Fruit fly (Drosophila melanogaster) whole organism, embryonic: ENCODE measurements around the gene CG46397.

Source experiments
- Abd-B ChIP-seq: fragments of 200-800 bp; sonication (Bioruptor generic); optimal IDR thresholded peaks from 2 replicates; lab custom pipeline; 2018; ENCODE audit warnings: missing biosample characterization, mild to moderate bottlenecking, missing genetic modification characterization, moderate library complexity
- Atf-2 ChIP-seq: fragments of 200-800 bp; sonication (Bioruptor generic); optimal IDR thresholded peaks from 2 replicates; lab custom pipeline; 2016; ENCODE audit warnings: missing biosample characterization, missing genetic modification characterization
- Blimp-1 ChIP-seq: fragments of 200-800 bp; sonication (Bioruptor generic); optimal IDR thresholded peaks from 3 replicates; lab custom pipeline; 2018; ENCODE audit warnings: missing biosample characterization, missing genetic modification characterization, mild to moderate bottlenecking, moderate library complexity, missing genetic modification reagents
- CG10209 ChIP-seq: fragments of 200-800 bp; sonication (Bioruptor generic); optimal IDR thresholded peaks from 3 replicates; lab custom pipeline; 2017; ENCODE audit warnings: missing biosample characterization, mild to moderate bottlenecking, missing genetic modification characterization, missing genetic modification reagents
- CG11085 ChIP-seq: fragments of 200-800 bp; sonication (Bioruptor generic); IDR thresholded peaks from 2 replicates; pipeline ENCODE4 v1.3.6; 2022; ENCODE audit warnings: missing biosample characterization, missing genetic modification characterization
- CG11723 ChIP-seq: fragments of 200-800 bp; sonication (Bioruptor generic); optimal IDR thresholded peaks from 2 replicates; lab custom pipeline; 2017; ENCODE audit warnings: missing biosample characterization, mild to moderate bottlenecking, missing genetic modification characterization
- CG16863 ChIP-seq: fragments of 200-800 bp; sonication (Bioruptor generic); optimal IDR thresholded peaks from 3 replicates; lab custom pipeline; 2016; ENCODE audit warnings: missing biosample characterization, missing genetic modification characterization
- CG17385 ChIP-seq: fragments of 200-800 bp; sonication (Bioruptor generic); optimal IDR thresholded peaks from 3 replicates; lab custom pipeline; 2018; ENCODE audit warnings: missing biosample characterization, mild to moderate bottlenecking, missing genetic modification characterization
- CG18476 ChIP-seq: fragments of 200-800 bp; sonication (Bioruptor generic); optimal IDR thresholded peaks from 2 replicates; lab custom pipeline; 2016; ENCODE audit warnings: missing biosample characterization, mild to moderate bottlenecking, missing genetic modification characterization
- CG18619 ChIP-seq: fragments of 200-800 bp; sonication (Bioruptor generic); optimal IDR thresholded peaks from 3 replicates; lab custom pipeline; 2017; ENCODE audit warnings: missing biosample characterization, mild to moderate bottlenecking, missing genetic modification characterization
- CG2199 ChIP-seq: fragments of 200-800 bp; sonication (Bioruptor generic); IDR thresholded peaks from 3 replicates; pipeline ENCODE4 v1.3.6; 2022; ENCODE audit warnings: missing biosample characterization, missing genetic modification characterization
- CG31224 ChIP-seq: fragments of 200-800 bp; sonication (Bioruptor generic); IDR thresholded peaks from 2 replicates; pipeline ENCODE4 v1.3.6; 2022; ENCODE audit warnings: missing biosample characterization, missing genetic modification characterization
- CG32767 ChIP-seq: fragments of 200-800 bp; sonication (Bioruptor generic); IDR thresholded peaks from 2 replicates; pipeline ENCODE4 v1.3.6; 2022; ENCODE audit warnings: missing biosample characterization, missing genetic modification characterization
- CG3726 ChIP-seq: fragments of 200-800 bp; sonication (Bioruptor generic); IDR thresholded peaks from 3 replicates; pipeline ENCODE4, ENCODE4 v1.3.6; 2022; ENCODE audit warnings: missing biosample characterization, missing genetic modification characterization
- CG6683 ChIP-seq: fragments of 200-800 bp; sonication (Bioruptor generic); optimal IDR thresholded peaks from 2 replicates; lab custom pipeline; 2017; ENCODE audit warnings: missing biosample characterization, mild to moderate bottlenecking, missing genetic modification characterization, missing genetic modification reagents
- CG6765 ChIP-seq: fragments of 200-800 bp; sonication (Bioruptor generic); optimal IDR thresholded peaks from 3 replicates; lab custom pipeline; 2017; ENCODE audit warnings: missing biosample characterization, mild to moderate bottlenecking, missing genetic modification characterization
- CG6813 ChIP-seq: fragments of 200-800 bp; sonication (Bioruptor generic); optimal IDR thresholded peaks from 2 replicates; lab custom pipeline; 2017; ENCODE audit warnings: missing biosample characterization, missing genetic modification characterization, mild to moderate bottlenecking, moderate library complexity, missing genetic modification reagents
- CG7839 ChIP-seq: fragments of 200-800 bp; sonication (Bioruptor generic); optimal IDR thresholded peaks from 3 replicates; lab custom pipeline; 2018; ENCODE audit warnings: missing biosample characterization, mild to moderate bottlenecking, missing genetic modification characterization, moderate library complexity
- CG7987 ChIP-seq: fragments of 200-800 bp; sonication (Bioruptor generic); optimal IDR thresholded peaks from 2 replicates; lab custom pipeline; 2018; ENCODE audit warnings: missing biosample characterization, mild to moderate bottlenecking, missing genetic modification characterization, moderate library complexity
- CG8290 ChIP-seq, 3 experiments: fragments of 200-800 bp; sonication (Bioruptor generic); optimal IDR thresholded peaks; 2 replicates each; lab custom pipeline; 2016 to 2019; ENCODE audit warnings: missing biosample characterization in 3 of 3, missing genetic modification characterization in 3 of 3, mild to moderate bottlenecking in 2 of 3, moderate library complexity in 1 of 3
- D19A ChIP-seq: fragments of 200-800 bp; optimal IDR thresholded peaks from 3 replicates; lab custom pipeline; 2019; ENCODE audit warnings: missing biosample characterization, mild to moderate bottlenecking, missing genetic modification characterization, moderate library complexity
- D19B ChIP-seq: fragments of 200-800 bp; sonication (Bioruptor generic); optimal IDR thresholded peaks from 2 replicates; lab custom pipeline; 2017; ENCODE audit warnings: missing biosample characterization, mild to moderate bottlenecking, missing genetic modification characterization
- HHEX ChIP-seq: fragments of 200-800 bp; sonication (Bioruptor generic); optimal IDR thresholded peaks from 3 replicates; lab custom pipeline; 2017; ENCODE audit warnings: missing biosample characterization, mild to moderate bottlenecking, missing genetic modification characterization, missing genetic modification reagents
- HmgD ChIP-seq: fragments of 200-800 bp; sonication (Bioruptor generic); optimal IDR thresholded peaks from 3 replicates; lab custom pipeline; 2016; ENCODE audit warnings: missing biosample characterization, missing genetic modification characterization
- Max ChIP-seq: fragments of 200-800 bp; sonication (Bioruptor generic); optimal IDR thresholded peaks from 2 replicates; lab custom pipeline; 2016; ENCODE audit warnings: missing biosample characterization, mild to moderate bottlenecking, missing genetic modification characterization
- Med ChIP-seq: fragments of 200-800 bp; sonication (Bioruptor generic); peaks from one replicate; lab custom pipeline; 2016; ENCODE audit warnings: missing biosample characterization, missing genetic modification characterization, mild to moderate bottlenecking, inconsistent platforms, moderate library complexity
- Mes4 ChIP-seq: fragments of 200-800 bp; sonication (Bioruptor generic); optimal IDR thresholded peaks from 2 replicates; lab custom pipeline; 2016; ENCODE audit warnings: missing biosample characterization, missing genetic modification characterization
- Sry-β ChIP-seq: fragments of 200-800 bp; sonication (Bioruptor generic); optimal IDR thresholded peaks from 2 replicates; lab custom pipeline; 2018; ENCODE audit warnings: missing biosample characterization, mild to moderate bottlenecking, missing genetic modification characterization, moderate library complexity
- Taf1 ChIP-seq: fragments of 200-800 bp; sonication (Bioruptor generic); IDR thresholded peaks from 2 replicates; pipeline ENCODE4 v1.3.6; 2022; ENCODE audit warnings: missing biosample characterization, missing genetic modification characterization
- Xrp1 ChIP-seq: fragments of 200-800 bp; sonication (Bioruptor generic); IDR thresholded peaks from 2 replicates; pipeline ENCODE4 v1.3.6; 2022; ENCODE audit warnings: missing biosample characterization, missing genetic modification characterization
- al ChIP-seq: fragments of 200-800 bp; sonication (Bioruptor generic); IDR thresholded peaks from 2 replicates; pipeline ENCODE4 v1.3.6; 2022; ENCODE audit warnings: missing biosample characterization, missing genetic modification characterization
- ap ChIP-seq: fragments of 200-800 bp; sonication (Bioruptor generic); IDR thresholded peaks from 2 replicates; pipeline ENCODE4 v1.3.6; 2022; ENCODE audit warnings: missing biosample characterization, missing genetic modification characterization
- bcd ChIP-seq: fragments of 200-800 bp; sonication (Bioruptor generic); optimal IDR thresholded peaks from 2 replicates; lab custom pipeline; 2017; ENCODE audit warnings: missing biosample characterization, mild to moderate bottlenecking, missing genetic modification characterization
- ci ChIP-seq: fragments of 200-800 bp; sonication (Bioruptor generic); IDR thresholded peaks from 3 replicates; pipeline ENCODE4 v1.3.6; 2022; ENCODE audit warnings: missing biosample characterization, missing genetic modification characterization
- danr ChIP-seq: fragments of 200-800 bp; sonication (Bioruptor generic); IDR thresholded peaks from 2 replicates; pipeline ENCODE4 v1.3.6; 2022; ENCODE audit warnings: missing biosample characterization, missing genetic modification characterization
- emc ChIP-seq: fragments of 200-800 bp; sonication (Bioruptor generic); optimal IDR thresholded peaks from 2 replicates; lab custom pipeline; 2016; ENCODE audit warnings: missing biosample characterization, missing genetic modification characterization
- gt ChIP-seq: fragments of 200-800 bp; sonication (Bioruptor generic); IDR thresholded peaks from 2 replicates; pipeline ENCODE4 v1.3.6; 2022; ENCODE audit warnings: missing biosample characterization, missing genetic modification characterization
- ken ChIP-seq: fragments of 200-800 bp; sonication (Bioruptor generic); IDR thresholded peaks from 3 replicates; pipeline ENCODE4 v1.3.6; 2022; ENCODE audit warnings: missing biosample characterization, missing genetic modification characterization
- lov ChIP-seq, 2 experiments: fragments of 200-800 bp in 1 of 2; fragments of >200 bp in 1 of 2; sonication (Bioruptor generic) in 1 of 2; IDR thresholded peaks in 1 of 2; optimal IDR thresholded peaks in 1 of 2; 2 replicates in 1 of 2; 3 replicates in 1 of 2; pipeline versions ENCODE4 v1.3.6 to Lab custom; 2017 to 2022; ENCODE audit warnings: missing biosample characterization in 1 of 2, missing genetic modification characterization in 1 of 2
- luna ChIP-seq: fragments of 200-800 bp; sonication (Bioruptor generic); optimal IDR thresholded peaks from 2 replicates; lab custom pipeline; 2016; ENCODE audit warnings: missing biosample characterization, missing genetic modification characterization
- p53 ChIP-seq: fragments of 200-800 bp; sonication (Bioruptor generic); optimal IDR thresholded peaks from 2 replicates; lab custom pipeline; 2016; ENCODE audit warnings: missing biosample characterization, missing genetic modification characterization
- pho ChIP-seq: fragments of 200-800 bp; sonication (Bioruptor generic); optimal IDR thresholded peaks from 2 replicates; lab custom pipeline; 2016; ENCODE audit warnings: missing biosample characterization, missing genetic modification characterization
- phol ChIP-seq: fragments of 200-800 bp; sonication (Bioruptor generic); optimal IDR thresholded peaks from 3 replicates; lab custom pipeline; 2018; ENCODE audit warnings: missing biosample characterization, mild to moderate bottlenecking, missing genetic modification characterization, moderate library complexity
- salm ChIP-seq: fragments of 200-800 bp; sonication (Bioruptor generic); optimal IDR thresholded peaks from 2 replicates; lab custom pipeline; 2018; ENCODE audit warnings: missing biosample characterization, mild to moderate bottlenecking, missing genetic modification characterization
- sd ChIP-seq: fragments of 200-800 bp; sonication (Bioruptor generic); optimal IDR thresholded peaks from 3 replicates; lab custom pipeline; 2018; ENCODE audit warnings: missing biosample characterization, mild to moderate bottlenecking, missing genetic modification characterization, moderate library complexity
- sens-2 ChIP-seq: fragments of 200-800 bp; sonication (Bioruptor generic); IDR thresholded peaks from 2 replicates; pipeline ENCODE4 v1.3.6; 2022; ENCODE audit warnings: missing biosample characterization, missing genetic modification characterization
- slp2 ChIP-seq: fragments of 200-800 bp; sonication (Bioruptor generic); optimal IDR thresholded peaks from 2 replicates; lab custom pipeline; 2016; ENCODE audit warnings: missing biosample characterization, missing genetic modification characterization
- sqz ChIP-seq: fragments of 200-800 bp; sonication (Bioruptor generic); optimal IDR thresholded peaks from 3 replicates; lab custom pipeline; 2018; ENCODE audit warnings: missing biosample characterization, mild to moderate bottlenecking, missing genetic modification characterization
- sr ChIP-seq: fragments of 200-800 bp; sonication (Bioruptor generic); IDR thresholded peaks from 3 replicates; pipeline ENCODE4 v1.3.6; 2022; ENCODE audit warnings: missing biosample characterization, missing genetic modification characterization
- tup ChIP-seq: fragments of 200-800 bp; sonication (Bioruptor generic); optimal IDR thresholded peaks from 2 replicates; lab custom pipeline; 2016; ENCODE audit warnings: missing biosample characterization, mild to moderate bottlenecking, missing genetic modification characterization, moderate library complexity

Gene CG46397

dm6 chr2L:8937003-8937402 lies 10.1 kb upstream of the CG46397 start, which contains the start of gene Tsp29Fb (continued):
- TF ChIP-seq CG6813 (GFP tag; lab: Kevin White, UChicago) (peak; percentile 54), D19A (tag; lab: Kevin White, UChicago) (peak; percentile 72), Mes4 (GFP tag; lab: Kevin White, UChicago) (no peak), CG10209 (GFP tag; lab: Kevin White, UChicago) (peak; percentile 83), CG6683 (GFP tag; lab: Kevin White, UChicago) (peak; percentile 62), CG11723 (GFP tag; lab: Kevin White, UChicago) (peak; percentile 33), ap (peak; percentile 35; the same call in 1 of the 2 replicates), CG8290 (GFP tag; optimal IDR thresholded peaks at IDR 0.05; lab: Kevin White, UChicago) (no peak), CG8290 (tag; optimal IDR thresholded peaks at IDR 0.05; lab: Kevin White, UChicago) (peak in 1 of 2 experiments; percentile 10), CG18619 (GFP tag; lab: Kevin White, UChicago) (peak; percentile 69), luna (GFP tag; lab: Kevin White, UChicago) (no peak), sens-2 (no peak), Abd-B (GFP tag; lab: Kevin White, UChicago) (peak; percentile 47), Max (GFP tag; lab: Kevin White, UChicago) (peak; percentile 46), Atf-2 (peak; percentile 22), Blimp-1 (peak; percentile 73), sr (GFP tag; lab: Robert Waterston, UW) (no peak; the same call in 2 of the 3 replicates), Sry-β (no peak), CG31224 (GFP tag; lab: Robert Waterston, UW) (peak; percentile 57), Xrp1 (GFP tag; lab: Robert Waterston, UW) (peak; percentile 53; the same call in 1 of the 2 replicates), Med (peak; percentile 89), ci (GFP tag; lab: Robert Waterston, UW) (peak; percentile 55; the same call in 2 of the 3 replicates), bcd (GFP tag; lab: Kevin White, UChicago) (peak; percentile 75), CG3726 (GFP tag; lab: Robert Waterston, UW) (0 out of 3 replicates have a peak, but pooled peaks have one; percentile 47), CG11085 (0 out of 2 replicates have a peak, but pooled peaks have one; percentile 21), danr (GFP tag; lab: Robert Waterston, UW) (no peak), CG7987 (GFP tag; lab: Kevin White, UChicago) (no peak), al (peak; percentile 63), ken (GFP tag; lab: Robert Waterston, UW) (0 out of 3 replicates have a peak, but pooled peaks have one; percentile 35), sd (tag; lab: Kevin White, UChicago) (peak; percentile 13), tup (GFP tag; lab: Kevin White, UChicago) (no peak), CG6765 (GFP tag; lab: Kevin White, UChicago) (peak; percentile 79), D19B (GFP tag; lab: Kevin White, UChicago) (peak; percentile 57), HHEX (GFP tag; lab: Kevin White, UChicago) (peak; percentile 72), CG2199 (GFP tag; lab: Robert Waterston, UW) (no peak), salm (peak; percentile 52), lov (optimal IDR thresholded peaks at IDR 0.05; lab: Kevin White, UChicago) (no peak), lov (GFP tag; IDR thresholded peaks at IDR 0.05; lab: Robert Waterston, UW) (no peak), CG32767 (GFP tag; lab: Robert Waterston, UW) (peak; percentile 19; the same call in 1 of the 2 replicates), CG18476 (GFP tag; lab: Kevin White, UChicago) (peak; percentile 55), CG17385 (peak; percentile 76), gt (GFP tag; lab: Robert Waterston, UW) (no peak), pho (GFP tag; lab: Kevin White, UChicago) (peak; percentile 60), CG7839 (tag; lab: Kevin White, UChicago) (peak; percentile 88), emc (GFP tag; lab: Kevin White, UChicago) (no peak), Taf1 (GFP tag; lab: Robert Waterston, UW) (peak; percentile 23; the same call in 1 of the 2 replicates), p53 (GFP tag; lab: Kevin White, UChicago) (no peak), HmgD (no peak), sqz (no peak), CG16863 (GFP tag; lab: Kevin White, UChicago) (peak; percentile 31), slp2 (GFP tag; lab: Kevin White, UChicago) (peak; percentile 45), phol (peak; percentile 69)
